Worm (Caenorhabditis elegans) whole organism, L4 larva: ENCODE measurements around the gene C34B4.5.

Source experiments
- T26A8.4 ChIP-seq: fragments of 200-800 bp; sonication (Bioruptor generic); IDR thresholded peaks from 2 replicates; pipeline ENCODE4 v1.3.6; 2022; ENCODE audit warnings: missing genetic modification characterization, missing compliant biosample characterization
- Y5F2A.4 ChIP-seq: fragments of 200-800 bp; sonication (Bioruptor generic); optimal IDR thresholded peaks from 2 replicates; lab custom pipeline; 2018; ENCODE audit warnings: mild to moderate bottlenecking, missing genetic modification characterization, missing compliant biosample characterization
- aha-1 ChIP-seq: fragments of 150-350 bp; peaks from one replicate; lab custom pipeline; 2014; ENCODE audit warnings: missing biosample characterization, missing genetic modification characterization
- ceh-20 ChIP-seq: fragments of 200-800 bp; sonication (Bioruptor generic); IDR thresholded peaks from 2 replicates; pipeline ENCODE4 v1.3.6; 2022; ENCODE audit warnings: missing genetic modification reagents, missing genetic modification characterization, missing compliant biosample characterization
- daf-12 ChIP-seq: fragments of 150-350 bp; optimal IDR thresholded peaks from 2 replicates; lab custom pipeline; 2014; ENCODE audit warnings: missing biosample characterization, missing genetic modification reagents, missing genetic modification characterization
- dmd-6 ChIP-seq: fragments of 200-800 bp; sonication (Bioruptor generic); IDR thresholded peaks from 2 replicates; pipeline ENCODE4 v1.3.6; 2022; ENCODE audit warnings: missing genetic modification reagents, missing genetic modification characterization, missing compliant biosample characterization
- dmd-8 ChIP-seq: fragments of 200-800 bp; sonication (Bioruptor generic); IDR thresholded peaks from 2 replicates; pipeline ENCODE4 v1.3.6; 2022; ENCODE audit warnings: missing genetic modification characterization, missing compliant biosample characterization
- fkh-10 ChIP-seq: fragments of 150-350 bp; optimal IDR thresholded peaks from 2 replicates; lab custom pipeline; 2014; ENCODE audit warnings: missing biosample characterization, missing genetic modification reagents, missing genetic modification characterization
- gei-8 ChIP-seq: fragments of 200-800 bp; sonication (Bioruptor generic); optimal IDR thresholded peaks from 2 replicates; lab custom pipeline; 2018; ENCODE audit warnings: mild to moderate bottlenecking, missing genetic modification characterization, missing compliant biosample characterization
- hlh-11 ChIP-seq: fragments of 200-800 bp; sonication (Bioruptor generic); optimal IDR thresholded peaks from 2 replicates; lab custom pipeline; 2018; ENCODE audit warnings: mild to moderate bottlenecking, missing genetic modification characterization, missing compliant biosample characterization
- lim-7 ChIP-seq: fragments of 200-800 bp; sonication (Bioruptor generic); IDR thresholded peaks from 2 replicates; pipeline ENCODE4 v1.3.6; 2022; ENCODE audit warnings: missing genetic modification characterization, missing compliant biosample characterization
- madf-5 ChIP-seq, 2 experiments: fragments of 200-800 bp; sonication (Bioruptor generic); IDR thresholded peaks; 2 replicates each; pipeline ENCODE4 v1.3.6; 2022; ENCODE audit warnings: missing compliant biosample characterization in 2 of 2, missing genetic modification characterization in 2 of 2
- mes-2 ChIP-seq: sonication (generic microtip); optimal IDR thresholded peaks from 2 replicates; lab custom pipeline; 2016; ENCODE audit warnings: missing genotype, mild to moderate bottlenecking, missing genetic modification characterization, missing compliant biosample characterization; ENCODE audit not compliant: poor library complexity, severe bottlenecking
- mxl-3 ChIP-seq: fragments of 200-800 bp; sonication (Bioruptor generic); optimal IDR thresholded peaks from 2 replicates; lab custom pipeline; 2018; ENCODE audit warnings: mild to moderate bottlenecking, missing genetic modification characterization, missing compliant biosample characterization
- nhr-111 ChIP-seq: fragments of 200-800 bp; sonication (Bioruptor generic); optimal IDR thresholded peaks from 2 replicates; lab custom pipeline; 2018; ENCODE audit warnings: mild to moderate bottlenecking, missing genetic modification characterization, missing compliant biosample characterization
- nhr-237 ChIP-seq: sonication (generic microtip); optimal IDR thresholded peaks from 2 replicates; lab custom pipeline; 2017; ENCODE audit warnings: missing biosample characterization, missing genetic modification characterization
- nhr-28 ChIP-seq: fragments of 150-350 bp; optimal IDR thresholded peaks from 2 replicates; lab custom pipeline; 2014; ENCODE audit warnings: missing biosample characterization, missing genetic modification characterization
- nhr-42 ChIP-seq: fragments of 200-800 bp; sonication (Bioruptor generic); IDR thresholded peaks from 2 replicates; pipeline ENCODE4 v1.3.6; 2022; ENCODE audit warnings: missing genetic modification characterization, missing compliant biosample characterization
- nhr-76 ChIP-seq: fragments of 150-350 bp; optimal IDR thresholded peaks from 2 replicates; lab custom pipeline; 2014; ENCODE audit warnings: missing biosample characterization, missing genetic modification characterization
- php-3 ChIP-seq: fragments of 200-800 bp; sonication (Bioruptor generic); IDR thresholded peaks from 2 replicates; pipeline ENCODE4 v1.3.6; 2022; ENCODE audit warnings: missing genetic modification reagents, missing genetic modification characterization, missing compliant biosample characterization
- pqm-1 ChIP-seq: sonication (generic microtip); optimal IDR thresholded peaks from 2 replicates; lab custom pipeline; 2017; ENCODE audit warnings: missing biosample characterization, missing genetic modification characterization
- saeg-2 ChIP-seq: fragments of 200-800 bp; sonication (Bioruptor generic); IDR thresholded peaks from 2 replicates; pipeline ENCODE4 v1.3.6; 2022; ENCODE audit warnings: missing genetic modification reagents, missing genetic modification characterization, missing compliant biosample characterization
- set-16 ChIP-seq: fragments of 200-800 bp; sonication (Bioruptor generic); IDR thresholded peaks from 2 replicates; pipeline ENCODE4 v1.3.6; 2022; ENCODE audit warnings: missing genetic modification reagents, missing genetic modification characterization, missing compliant biosample characterization
- snpc-4 ChIP-seq: fragments of 150-350 bp; optimal IDR thresholded peaks from 2 replicates; lab custom pipeline; 2014; ENCODE audit warnings: missing biosample characterization, missing genetic modification characterization
- unc-130 ChIP-seq: sonication (generic microtip); optimal IDR thresholded peaks from 2 replicates; lab custom pipeline; 2016; ENCODE audit warnings: missing genetic modification reagents, missing genetic modification characterization, missing compliant biosample characterization
- unc-62 ChIP-seq, 3 experiments: fragments of 150-350 bp in 1 of 3; sonication (generic microtip); optimal IDR thresholded peaks in 2 of 3; peaks in 1 of 3; 1 replicate in 1 of 3; 2 replicates in 2 of 3; lab custom pipeline; 2014 to 2017; ENCODE audit warnings: missing biosample characterization in 3 of 3, missing genetic modification characterization in 3 of 3, missing genetic modification reagents in 3 of 3, missing genotype in 1 of 3

C34B4.5 gene

DNA sequence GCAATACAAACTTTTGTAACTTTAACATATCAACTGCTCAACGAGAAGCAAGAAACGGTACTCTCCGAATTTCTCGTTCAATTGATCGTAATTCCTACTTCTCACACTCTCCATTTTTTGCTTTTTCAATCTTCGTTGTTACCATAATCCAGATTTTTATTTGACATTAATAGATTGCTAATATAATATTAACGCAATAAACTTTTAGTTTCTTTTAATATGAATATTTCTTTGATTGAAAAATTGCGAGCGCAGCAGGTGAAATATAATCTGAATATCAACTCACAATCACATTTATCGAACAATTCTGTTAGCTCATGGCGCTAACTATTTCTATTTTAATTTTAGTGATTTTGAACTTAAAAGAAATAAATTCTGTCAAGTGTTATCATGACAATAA is 3.4 kb upstream of the C34B4.5 start, which contains the start of gene lurp-4:
lurp-4 (plus strand) TSS at position 301 of the 400 bp plus-strand sequence.
- no peak for TF ChIP-seq set-16 (GFP tag; lab: Robert Waterston, UW)

DNA sequence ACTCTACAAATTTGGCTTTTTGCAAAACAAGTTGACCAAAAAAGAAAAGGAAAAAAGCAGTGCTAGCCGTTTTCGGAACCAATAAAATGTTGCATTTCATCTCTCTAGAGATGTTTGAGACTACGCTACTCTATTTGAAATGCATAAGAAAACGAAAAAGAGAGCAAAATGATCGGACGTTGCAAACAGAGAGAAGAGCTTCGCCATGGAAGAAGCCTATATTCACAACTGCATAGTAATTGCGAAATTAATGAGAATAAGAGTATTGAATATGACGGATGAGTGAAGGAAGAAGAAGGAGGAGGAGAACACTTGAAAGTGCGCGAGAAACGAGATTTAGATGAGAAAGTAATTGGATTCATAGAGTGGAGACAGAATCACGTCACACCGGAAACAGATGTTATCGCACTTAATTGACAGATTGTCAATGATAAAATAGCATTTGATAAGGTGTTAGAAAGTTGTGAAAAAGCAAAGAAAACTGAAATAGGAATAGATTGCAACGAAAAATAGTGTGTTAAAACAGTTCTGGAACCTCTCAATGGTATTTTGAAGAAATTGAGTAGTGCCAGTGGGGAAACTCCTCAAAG is 10.2 kb downstream of the C34B4.5 start:
- TF ChIP-seq lim-7 (GFP tag; lab: Robert Waterston, UW) (no peak), madf-5 (GFP tag; IDR thresholded peaks at IDR 0.05; lab: Robert Waterston, UW) (no peak), dmd-8 (GFP tag; lab: Robert Waterston, UW) (no peak), saeg-2 (GFP tag; lab: Robert Waterston, UW) (no peak), dmd-6 (peak; percentile 15; the same call in 1 of the 2 replicates), nhr-76 (no peak), unc-130 (GFP tag; lab: Kevin White, UChicago) (no peak), mes-2 (tag; lab: Kevin White, UChicago) (no peak), nhr-42 (GFP tag; lab: Robert Waterston, UW) (no peak), unc-62 (GFP tag; optimal IDR thresholded peaks at IDR 0.05 in 1 of 2; lab: Kevin White, UChicago) (peak in 1 of 2 experiments; percentile 84), unc-62 (tag; optimal IDR thresholded peaks at IDR 0.05; lab: Kevin White, UChicago) (no peak)
- TF ChIP-seq, all 104 proteins: peak for 2

DNA sequence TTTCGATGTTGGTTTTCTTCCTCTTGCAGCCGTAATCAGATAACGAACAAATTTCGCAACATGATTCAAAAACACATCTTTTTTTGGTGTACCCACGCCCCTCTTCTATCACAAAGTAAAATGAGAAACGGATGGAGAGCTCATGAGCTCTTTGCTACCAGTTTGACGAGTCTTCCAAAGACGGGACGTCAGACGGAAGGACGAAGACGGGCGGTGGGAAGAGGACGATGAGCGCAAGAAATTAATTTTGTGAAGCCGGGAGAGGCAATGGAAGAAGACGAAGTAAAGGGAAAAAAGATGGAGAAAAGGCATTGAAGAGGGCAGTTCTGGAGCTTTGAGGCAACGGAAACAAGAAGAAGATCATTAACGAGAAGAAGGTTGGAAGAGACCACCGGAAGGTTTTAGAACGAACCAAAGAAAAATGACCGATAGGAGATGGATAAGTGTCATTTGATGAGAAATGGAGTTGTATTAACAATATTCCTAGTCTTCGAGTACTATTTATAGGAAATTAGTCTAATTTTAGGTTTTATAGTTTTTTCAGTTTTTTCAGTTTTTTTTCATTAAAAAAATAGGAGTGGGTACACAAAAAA is 15.9 kb downstream of the C34B4.5 start:
- no peak for TF ChIP-seq pqm-1 (tag; lab: Kevin White, UChicago)
- TF ChIP-seq ceh-20 (GFP tag; lab: Robert Waterston, UW): 0 out of 2 replicates have a peak, but pooled peaks have one; percentile 23
- TF ChIP-seq hlh-11 (tag; lab: Kevin White, UChicago): no peak
- TF ChIP-seq aha-1 (tag; lab: Kevin White, UChicago): peak; percentile 97

DNA sequence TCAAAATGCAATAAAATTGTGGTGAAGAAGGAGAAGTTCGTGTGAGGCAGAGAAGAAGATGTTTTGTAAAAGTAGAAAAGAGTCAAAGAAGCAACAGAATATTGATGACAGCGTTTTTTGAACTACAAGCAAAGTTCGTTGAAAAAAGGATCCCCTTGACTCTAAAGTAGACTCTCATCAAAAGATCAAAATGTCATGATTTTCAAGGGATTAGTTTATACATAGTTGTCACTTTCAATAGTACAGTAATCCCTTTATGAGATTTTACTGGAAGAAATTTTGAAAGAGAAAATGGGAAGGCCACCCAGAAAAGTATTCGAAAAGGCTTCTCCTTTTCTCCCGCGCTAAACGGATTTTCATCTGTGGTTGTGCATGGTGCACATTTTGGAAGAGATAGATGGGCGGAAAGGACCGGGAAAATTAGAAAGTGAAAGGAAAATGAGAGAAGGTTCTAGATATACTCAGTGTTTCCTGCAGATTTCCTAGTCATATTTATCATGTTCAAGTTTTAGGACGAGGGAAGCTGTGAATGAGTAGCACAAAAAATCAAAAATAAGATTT is 17.3 kb downstream of the C34B4.5 start:
- TF ChIP-seq unc-62 (GFP tag; optimal IDR thresholded peaks at IDR 0.05 in 1 of 2; lab: Kevin White, UChicago) (peak in 1 of 2 experiments; percentile 91), unc-62 (tag; optimal IDR thresholded peaks at IDR 0.05; lab: Kevin White, UChicago) (no peak), nhr-111 (no peak), T26A8.4 (no peak), snpc-4 (tag; lab: Kevin White, UChicago) (no peak)

DNA sequence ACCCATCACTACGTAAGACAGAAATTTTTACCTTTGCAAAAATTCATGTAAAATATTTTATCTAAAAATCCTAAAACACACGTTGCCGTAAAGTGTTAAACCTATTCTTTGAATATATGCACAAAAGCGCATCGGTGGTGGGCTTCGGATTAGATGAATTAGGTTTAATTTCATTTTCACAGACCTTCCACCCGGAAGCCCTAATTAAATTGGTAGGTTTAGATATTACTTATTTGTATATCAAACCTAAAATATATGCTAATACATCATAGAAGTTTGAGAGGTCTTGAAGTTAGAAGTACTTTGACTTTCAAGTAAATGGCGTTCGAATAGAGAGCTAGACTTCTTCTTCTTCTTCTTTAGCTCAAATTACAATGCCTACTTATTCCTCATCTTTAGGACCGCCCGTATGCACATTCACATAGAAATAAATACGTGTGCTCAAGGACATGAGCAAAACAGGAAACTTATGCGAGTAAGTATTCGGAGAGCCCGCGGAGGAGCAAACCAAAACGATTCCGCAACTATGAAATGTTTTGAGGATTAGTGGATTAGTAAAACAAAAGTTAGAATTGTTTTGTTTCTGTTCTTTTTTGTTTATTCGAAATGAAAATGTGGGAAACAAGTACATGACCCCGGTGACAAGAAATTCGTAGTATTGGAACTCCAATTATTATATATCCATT is 18.9 kb downstream of the C34B4.5 start:
- TF ChIP-seq unc-62 (GFP tag; optimal IDR thresholded peaks at IDR 0.05 in 1 of 2; lab: Kevin White, UChicago) (peak in 1 of 2 experiments; percentile 65), unc-62 (tag; optimal IDR thresholded peaks at IDR 0.05; lab: Kevin White, UChicago) (no peak), php-3 (GFP tag; lab: Robert Waterston, UW) (no peak)

DNA sequence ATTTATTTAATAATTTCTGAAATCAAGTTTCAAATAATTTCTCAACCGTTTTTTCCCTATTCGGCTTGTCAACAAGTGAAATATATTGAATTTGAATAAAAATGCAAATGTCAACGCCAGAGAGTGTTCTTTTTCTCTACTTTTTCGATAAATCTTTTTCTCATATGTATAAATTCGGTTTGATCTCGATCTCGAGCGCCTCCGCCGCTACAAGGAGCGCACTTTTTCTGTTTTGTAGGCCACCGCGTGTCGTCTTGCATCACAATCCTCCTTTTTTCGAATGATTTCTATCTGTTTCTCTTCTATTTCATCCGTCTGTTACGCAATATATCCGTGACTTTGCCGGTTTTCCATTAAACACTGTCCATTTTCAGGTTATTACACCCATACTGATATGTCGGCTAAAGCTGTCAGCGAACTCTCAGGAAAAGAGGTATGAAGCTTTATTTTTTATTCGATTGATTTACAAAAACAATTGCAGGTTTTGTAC is 20.4 kb downstream of the C34B4.5 start, which contains the start of gene acly-2:
acly-2 (plus strand) TSS at position 375 of the 490 bp plus-strand sequence.
- TF ChIP-seq nhr-28 (tag; lab: Kevin White, UChicago) (peak; percentile 42), mxl-3 (GFP tag; lab: Kevin White, UChicago) (no peak)

DNA sequence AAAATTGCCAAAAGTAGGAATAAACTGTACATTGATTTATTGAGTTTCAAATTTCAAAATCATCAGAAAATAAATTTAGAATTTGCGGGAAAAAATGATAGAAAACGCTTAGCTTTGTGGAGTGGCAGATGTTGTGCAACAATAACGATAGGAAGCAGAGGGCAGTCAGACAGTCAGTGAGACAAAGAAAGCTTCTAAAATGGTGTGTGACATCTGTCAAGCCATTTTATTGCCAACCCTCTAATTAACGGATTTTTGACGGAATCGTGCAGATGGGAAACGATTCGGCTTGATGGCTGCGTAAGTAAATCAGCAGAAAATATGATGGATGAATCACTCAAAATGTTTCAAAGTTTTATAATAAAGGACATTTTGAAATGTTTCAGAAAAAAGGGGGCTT is 24.3 kb downstream of the C34B4.5 start, which contains the start of gene max-1:
max-1 (minus strand) TSS at position 124 of the 400 bp plus-strand sequence.
- TF ChIP-seq fkh-10 (GFP tag; lab: Kevin White, UChicago) (no peak), gei-8 (GFP tag; lab: Kevin White, UChicago) (no peak), aha-1 (tag; lab: Kevin White, UChicago) (peak; percentile 21), nhr-237 (tag; lab: Kevin White, UChicago) (no peak), daf-12 (tag; lab: Kevin White, UChicago) (no peak), Y5F2A.4 (GFP tag; lab: Kevin White, UChicago) (no peak)
